Worm (Caenorhabditis elegans) whole organism, young adult: ENCODE results near the gene rml-3.

ENCODE experiments used
- C17E4.6 ChIP-seq: fragments of 200-800 bp; sonication (Bioruptor generic); IDR thresholded peaks from 2 replicates; pipeline ENCODE4 v1.3.6; 2022; ENCODE audit warnings: missing genetic modification reagents, missing genetic modification characterization, missing compliant biosample characterization
- F33H1.4 ChIP-seq: fragments of 200-800 bp; sonication (Bioruptor generic); IDR thresholded peaks from 2 replicates; pipeline ENCODE4 v1.3.6; 2022; ENCODE audit warnings: missing genetic modification reagents, missing genetic modification characterization, missing compliant biosample characterization
- bed-1 ChIP-seq: fragments of 200-800 bp; sonication (Bioruptor generic); IDR thresholded peaks from 2 replicates; pipeline ENCODE4 v1.3.6; 2022; ENCODE audit warnings: missing genetic modification reagents, missing genetic modification characterization, missing compliant biosample characterization
- egl-44 ChIP-seq: fragments of 200-800 bp; sonication (Bioruptor generic); IDR thresholded peaks from 2 replicates; pipeline ENCODE4 v1.3.6; 2022; ENCODE audit warnings: missing genetic modification reagents, missing genetic modification characterization, missing compliant biosample characterization
- let-607 ChIP-seq, 2 experiments: fragments of 200-800 bp in 1 of 2; sonication (Bioruptor generic) in 1 of 2; sonication (generic microtip) in 1 of 2; optimal IDR thresholded peaks; 2 replicates each; lab custom pipeline; 2016 to 2018; ENCODE audit warnings: mild to moderate bottlenecking in 2 of 2, missing compliant biosample characterization in 2 of 2, missing genetic modification characterization in 2 of 2, moderate library complexity in 2 of 2, missing genotype in 1 of 2
- mel-28 ChIP-seq: sonication (generic microtip); optimal IDR thresholded peaks from 2 replicates; lab custom pipeline; 2016; ENCODE audit warnings: borderline replicate concordance, mild to moderate bottlenecking, missing genetic modification characterization, missing compliant biosample characterization
- snpc-4 ChIP-seq, 5 experiments: fragments of 150-350 bp in 1 of 5; sonication (generic microtip) in 4 of 5; optimal IDR thresholded peaks; 2 replicates each; lab custom pipeline; 2014 to 2018; ENCODE audit warnings: missing genetic modification characterization in 5 of 5, missing biosample characterization in 3 of 5, antibody characterized with exemption in 2 of 5, mild to moderate bottlenecking in 2 of 5, missing compliant biosample characterization in 2 of 5, missing genotype in 2 of 5, moderate library complexity in 2 of 5, missing genetic modification reagents in 1 of 5
- zfh-2 ChIP-seq: fragments of 200-800 bp; sonication (Bioruptor generic); conservative IDR thresholded peaks from 2 replicates; pipeline ENCODE4 v1.3.6; 2022; ENCODE audit warnings: missing genetic modification reagents, missing genetic modification characterization, missing compliant biosample characterization

DNA sequence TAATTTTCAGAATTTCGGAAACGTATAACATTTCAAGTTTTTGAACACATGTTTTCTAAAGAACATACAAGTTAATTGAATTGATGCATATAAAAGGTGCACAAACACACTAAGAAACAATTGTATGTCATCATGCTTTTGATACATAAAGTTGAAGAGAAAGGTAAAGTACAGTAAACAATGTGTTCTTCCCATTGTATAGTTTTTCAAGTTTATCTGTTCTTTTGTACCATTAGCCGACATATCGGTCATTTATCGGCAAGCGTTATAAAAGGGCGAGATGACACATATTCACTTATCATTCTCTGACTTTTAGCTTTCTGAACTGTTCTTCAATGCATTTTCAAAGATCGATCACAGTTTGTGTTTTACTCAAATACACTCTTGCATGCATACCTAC is 48.9 kb downstream of the rml-3 start, which contains the start of gene T13C5.9:
- TF ChIP-seq bed-1 (GFP tag; lab: Robert Waterston, UW) (no peak), egl-44 (GFP tag; lab: Robert Waterston, UW) (no peak), mel-28 (tag; lab: Kevin White, UChicago) (no peak), snpc-4 (GFP tag; optimal IDR thresholded peaks at IDR 0.05; lab: Kevin White, UChicago) (no peak), snpc-4 (tag; optimal IDR thresholded peaks at IDR 0.05; lab: Kevin White, UChicago) (no peak), C17E4.6 (GFP tag; lab: Robert Waterston, UW) (no peak), let-607 (tag; optimal IDR thresholded peaks at IDR 0.05; lab: Kevin White, UChicago) (no peak), F33H1.4 (GFP tag; lab: Robert Waterston, UW) (no peak), zfh-2 (GFP tag; lab: Robert Waterston, UW) (no peak)
